Worm (Caenorhabditis elegans) whole organism, L4/young adult: ENCODE data around the gene C44C10.3.

Experiments
- W03F9.2 ChIP-seq: fragments of 150-350 bp; optimal IDR thresholded peaks from 2 replicates; lab custom pipeline; 2014; ENCODE audit warnings: missing biosample characterization, missing genetic modification characterization
- dao-5 ChIP-seq: sonication (generic microtip); optimal IDR thresholded peaks from 2 replicates; lab custom pipeline; 2016; ENCODE audit warnings: missing genotype, missing genetic modification characterization, moderate library complexity, missing compliant biosample characterization

DNA sequence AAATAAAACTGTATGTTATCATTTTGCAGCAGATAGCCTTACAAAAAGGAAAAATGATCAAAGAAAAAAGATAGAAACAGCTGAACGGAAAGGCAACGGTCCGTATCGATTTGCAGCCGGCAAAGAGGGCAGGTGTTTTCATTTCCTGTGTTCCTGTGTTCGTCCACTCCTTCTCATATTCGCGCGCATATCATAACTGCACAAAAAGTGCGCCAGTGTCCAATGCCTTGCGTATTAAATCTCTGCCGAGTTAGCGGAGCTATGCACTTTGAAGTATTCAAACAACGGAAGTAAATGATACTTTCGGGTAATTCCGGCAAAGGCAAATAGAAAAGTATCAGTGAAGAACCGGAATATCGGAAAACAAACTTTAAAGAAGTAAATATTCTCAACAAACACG is 39.8 kb upstream of the C44C10.3 start:
- no peak for TF ChIP-seq dao-5 (tag; lab: Kevin White, UChicago)
- no peak for TF ChIP-seq W03F9.2 (tag; lab: Kevin White, UChicago)
